Worm (Caenorhabditis elegans) whole organism, L2 larva: Measurements from ENCODE around the gene srw-118.

Experiments
- egl-27 ChIP-seq: sonication (generic microtip); optimal IDR thresholded peaks from 3 replicates; lab custom pipeline; 2017; ENCODE audit warnings: missing biosample characterization, missing genetic modification reagents, missing genetic modification characterization
- mab-5 ChIP-seq: fragments of 150-350 bp; optimal IDR thresholded peaks from 2 replicates; lab custom pipeline; 2014; ENCODE audit warnings: missing biosample characterization, missing genetic modification characterization
- nhr-10 ChIP-seq: sonication (generic microtip); optimal IDR thresholded peaks from 2 replicates; lab custom pipeline; 2017; ENCODE audit warnings: missing biosample characterization, missing genetic modification characterization
- sem-4 ChIP-seq: fragments of 150-350 bp; optimal IDR thresholded peaks from 2 replicates; lab custom pipeline; 2014; ENCODE audit warnings: missing biosample characterization, missing genetic modification reagents, missing genetic modification characterization
- unc-62 ChIP-seq: fragments of 150-350 bp; optimal IDR thresholded peaks from 2 replicates; lab custom pipeline; 2014; ENCODE audit warnings: missing biosample characterization, missing genetic modification reagents, missing genetic modification characterization

- no peak for TF ChIP-seq mab-5
- no peak for TF ChIP-seq nhr-10 (tag; lab: Kevin White, UChicago)
- TF ChIP-seq unc-62 (GFP tag; lab: Kevin White, UChicago) = no peak
- TF ChIP-seq sem-4 (tag; lab: Kevin White, UChicago) = no peak
- TF ChIP-seq egl-27 = no peak
These were observed 31.5 kb upstream of the srw-118 start, which contains the start of gene srw-135 for ce11 chrV:3011394-3011793.
